Fruit fly (Drosophila melanogaster) whole organism, adult: ENCODE results near the gene sds22.

ENCODE experiments used
- CG11617 ChIP-seq: fragments of 200-800 bp; sonication (Bioruptor generic); optimal IDR thresholded peaks from 2 replicates; lab custom pipeline; 2017; ENCODE audit warnings: mild to moderate bottlenecking, missing biosample characterization, missing genetic modification reagents, missing genetic modification characterization
- CG12768 ChIP-seq: fragments of 200-800 bp; sonication (Bioruptor generic); optimal IDR thresholded peaks from 2 replicates; lab custom pipeline; 2017; ENCODE audit warnings: missing biosample characterization, missing genetic modification characterization, mild to moderate bottlenecking, moderate library complexity, missing genetic modification reagents
- CG14711 ChIP-seq: fragments of 200-800 bp; sonication (Bioruptor generic); optimal IDR thresholded peaks from 2 replicates; lab custom pipeline; 2018; ENCODE audit warnings: missing biosample characterization, mild to moderate bottlenecking, missing genetic modification characterization, moderate library complexity
- CG1620 ChIP-seq: fragments of 200-800 bp; sonication (Bioruptor generic); optimal IDR thresholded peaks from 2 replicates; lab custom pipeline; 2016; ENCODE audit warnings: missing biosample characterization, missing genetic modification characterization
- CG33017 ChIP-seq: fragments of 200-800 bp; sonication (Bioruptor generic); optimal IDR thresholded peaks from 2 replicates; lab custom pipeline; 2018; ENCODE audit warnings: missing biosample characterization, mild to moderate bottlenecking, missing genetic modification characterization, moderate library complexity
- CG5204 ChIP-seq: fragments of 200-800 bp; sonication (Bioruptor generic); optimal IDR thresholded peaks from 2 replicates; lab custom pipeline; 2016; ENCODE audit warnings: missing biosample characterization, missing genetic modification characterization
- CG7045 ChIP-seq: fragments of 200-800 bp; sonication (Bioruptor generic); optimal IDR thresholded peaks from 2 replicates; lab custom pipeline; 2017; ENCODE audit warnings: missing biosample characterization, mild to moderate bottlenecking, missing genetic modification characterization
- CG7101 ChIP-seq: fragments of 200-800 bp; sonication (Bioruptor generic); optimal IDR thresholded peaks from 2 replicates; lab custom pipeline; 2018; ENCODE audit warnings: missing biosample characterization, mild to moderate bottlenecking, missing genetic modification characterization, moderate library complexity
- Clk ChIP-seq: fragments of 200-800 bp; sonication (Bioruptor generic); optimal IDR thresholded peaks from 2 replicates; lab custom pipeline; 2017; ENCODE audit warnings: missing biosample characterization, missing genetic modification characterization
- Crg-1 ChIP-seq: fragments of 200-800 bp; sonication (Bioruptor generic); optimal IDR thresholded peaks from 2 replicates; lab custom pipeline; 2016; ENCODE audit warnings: missing biosample characterization, missing genetic modification characterization
- Hr96 ChIP-seq: fragments of 200-800 bp; sonication (Bioruptor generic); optimal IDR thresholded peaks from 2 replicates; lab custom pipeline; 2016; ENCODE audit warnings: missing biosample characterization, missing genetic modification characterization
- Mnt ChIP-seq: fragments of 200-800 bp; sonication (Bioruptor generic); optimal IDR thresholded peaks from 2 replicates; lab custom pipeline; 2016; ENCODE audit warnings: missing biosample characterization, mild to moderate bottlenecking, missing genetic modification characterization
- bab1 ChIP-seq: fragments of 200-800 bp; sonication (Bioruptor generic); optimal IDR thresholded peaks from 3 replicates; lab custom pipeline; 2019; ENCODE audit warnings: missing biosample characterization, mild to moderate bottlenecking, missing genetic modification characterization, moderate library complexity
- cic ChIP-seq: fragments of 200-800 bp; sonication (Bioruptor generic); optimal IDR thresholded peaks from 2 replicates; lab custom pipeline; 2017; ENCODE audit warnings: missing biosample characterization, mild to moderate bottlenecking, missing genetic modification characterization, moderate library complexity
- cnc ChIP-seq, 2 experiments: fragments of >200 bp; optimal IDR thresholded peaks; 2 replicates each; lab custom pipeline; 2017
- kay ChIP-seq: fragments of 200-800 bp; sonication (Bioruptor generic); peaks from one replicate; lab custom pipeline; 2016; ENCODE audit warnings: missing biosample characterization, missing genetic modification characterization, borderline replicate concordance
- ovo ChIP-seq: fragments of 200-800 bp; sonication (Bioruptor generic); optimal IDR thresholded peaks from 2 replicates; lab custom pipeline; 2016; ENCODE audit warnings: missing biosample characterization, missing genetic modification characterization
- pad ChIP-seq: fragments of 200-800 bp; sonication (Bioruptor generic); optimal IDR thresholded peaks from 3 replicates; lab custom pipeline; 2017; ENCODE audit warnings: missing biosample characterization, missing genetic modification characterization, mild to moderate bottlenecking, moderate library complexity, missing genetic modification reagents
- tj ChIP-seq: fragments of 200-800 bp; sonication (Bioruptor generic); optimal IDR thresholded peaks from 3 replicates; lab custom pipeline; 2017; ENCODE audit warnings: missing biosample characterization, mild to moderate bottlenecking, missing genetic modification characterization, moderate library complexity
- toe ChIP-seq: fragments of 200-800 bp; sonication (Bioruptor generic); optimal IDR thresholded peaks from 2 replicates; lab custom pipeline; 2016; ENCODE audit warnings: missing biosample characterization, missing genetic modification characterization

Gene sds22

DNA sequence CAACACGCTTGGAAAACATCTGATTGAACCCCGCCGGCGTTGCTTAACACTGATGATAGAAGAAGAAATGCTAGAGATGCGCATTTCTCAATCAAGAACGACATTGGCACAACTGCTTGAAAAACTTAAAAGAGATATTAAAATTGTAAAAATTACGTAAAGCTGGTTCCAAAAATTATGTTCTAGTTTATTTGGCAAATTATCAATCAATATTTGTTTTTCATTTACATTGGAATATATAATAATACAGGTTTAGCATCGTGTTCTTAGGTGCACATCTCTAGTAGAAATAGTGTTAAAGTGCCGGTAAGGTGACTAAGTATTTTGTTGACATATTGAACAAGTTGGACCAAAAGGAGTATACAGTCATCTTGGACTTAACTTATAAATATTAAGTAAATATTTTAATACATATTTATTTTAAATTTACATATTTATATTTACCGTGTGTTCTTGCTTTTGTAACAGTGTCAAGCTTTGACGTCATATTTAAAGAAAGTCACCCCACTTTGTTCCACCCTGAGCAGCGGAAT is at the start of gene sds22, which contains the start of gene Brf:
sds22 (plus strand) TSS at position 282 of the 533 bp plus-strand sequence.
Brf (minus strand) TSS at position 25 of the 533 bp plus-strand sequence.
- peak; percentile 91 for TF ChIP-seq Mnt (GFP tag; lab: Kevin White, UChicago)
- peak; percentile 95 for TF ChIP-seq ovo
- peak; percentile 97 for TF ChIP-seq CG7101 (tag; lab: Kevin White, UChicago)
- peak; percentile 86 for TF ChIP-seq Clk (GFP tag; lab: Kevin White, UChicago)
- peak; percentile 98 for TF ChIP-seq toe (GFP tag; lab: Kevin White, UChicago)
- TF ChIP-seq CG14711 (tag; lab: Kevin White, UChicago) = peak; percentile 91
- TF ChIP-seq kay (GFP tag; lab: Kevin White, UChicago) = peak; percentile 99
- peak; percentile 93 for TF ChIP-seq Hr96
- peak; percentile 92 for TF ChIP-seq CG33017 (tag; lab: Kevin White, UChicago)
- no peak for TF ChIP-seq cnc (optimal IDR thresholded peaks at IDR 0.05; lab: Kevin White, UChicago)
- TF ChIP-seq bab1 = peak; percentile 95
- peak; percentile 96 for TF ChIP-seq CG11617
- TF ChIP-seq CG7045 (GFP tag; lab: Kevin White, UChicago) = peak; percentile 95
- TF ChIP-seq CG1620 (GFP tag; lab: Kevin White, UChicago) = peak; percentile 98
- peak; percentile 97 for TF ChIP-seq CG5204 (GFP tag; lab: Kevin White, UChicago)
- TF ChIP-seq pad (GFP tag; lab: Kevin White, UChicago) = peak; percentile 88
- peak; percentile 96 for TF ChIP-seq CG12768 (GFP tag; lab: Kevin White, UChicago)
- peak; percentile 26 for TF ChIP-seq cic (GFP tag; lab: Kevin White, UChicago)
- TF ChIP-seq Crg-1 (GFP tag; lab: Kevin White, UChicago) = peak; percentile 96
- peak; percentile 85 for TF ChIP-seq tj (GFP tag; lab: Kevin White, UChicago)

DNA sequence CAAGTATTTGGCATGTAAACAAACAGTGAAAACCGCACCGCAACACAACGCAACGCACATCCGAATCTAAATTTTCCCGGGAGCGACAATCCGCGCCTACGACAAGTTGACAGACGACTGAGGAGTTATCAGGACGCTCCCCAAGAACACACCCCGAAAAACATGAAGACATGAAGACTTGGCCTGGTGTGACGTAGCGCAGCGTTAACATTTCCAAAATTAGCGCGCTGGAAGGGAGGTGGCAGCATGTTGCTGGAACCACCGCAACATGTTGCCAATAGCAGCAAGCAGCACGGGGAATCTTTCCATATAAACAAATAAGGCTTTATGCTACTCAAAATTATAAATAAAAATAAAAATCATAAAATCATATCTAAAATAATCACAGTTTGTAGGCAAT is 45.2 kb upstream of the sds22 start:
- no peak for TF ChIP-seq CG7045 (GFP tag; lab: Kevin White, UChicago)
- no peak for TF ChIP-seq ovo
- no peak for TF ChIP-seq CG14711 (tag; lab: Kevin White, UChicago)
- TF ChIP-seq cic (GFP tag; lab: Kevin White, UChicago) = no peak
- no peak for TF ChIP-seq Hr96
- no peak for TF ChIP-seq tj (GFP tag; lab: Kevin White, UChicago)
- TF ChIP-seq CG11617 = no peak
- no peak for TF ChIP-seq Mnt (GFP tag; lab: Kevin White, UChicago)
- TF ChIP-seq CG1620 (GFP tag; lab: Kevin White, UChicago) = no peak
- no peak for TF ChIP-seq pad (GFP tag; lab: Kevin White, UChicago)
- no peak for TF ChIP-seq CG12768 (GFP tag; lab: Kevin White, UChicago)
- TF ChIP-seq cnc (optimal IDR thresholded peaks at IDR 0.05; lab: Kevin White, UChicago) = no peak

DNA sequence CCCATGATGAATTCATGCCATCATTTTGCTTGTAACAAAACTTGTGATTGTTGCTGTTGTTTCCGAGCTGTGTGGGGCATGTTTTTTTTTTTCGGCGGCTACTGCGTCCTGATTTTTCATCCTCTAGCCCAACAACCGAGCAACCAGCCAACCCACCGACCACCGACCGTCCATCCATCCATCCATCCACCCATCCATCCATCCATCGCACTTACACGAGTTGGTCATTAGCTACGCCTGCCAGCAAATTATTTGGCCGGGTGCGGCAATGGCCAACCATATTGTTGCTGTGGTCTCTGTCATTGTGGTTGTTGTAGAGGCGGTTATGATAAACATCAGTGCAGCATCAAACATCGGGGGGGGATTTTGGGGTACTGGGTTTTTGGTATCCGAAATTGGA is 32.0 kb upstream of the sds22 start:
- TF ChIP-seq cic (GFP tag; lab: Kevin White, UChicago) (no peak), pad (GFP tag; lab: Kevin White, UChicago) (no peak), Crg-1 (GFP tag; lab: Kevin White, UChicago) (no peak), CG1620 (GFP tag; lab: Kevin White, UChicago) (no peak), Clk (GFP tag; lab: Kevin White, UChicago) (no peak), CG14711 (tag; lab: Kevin White, UChicago) (no peak), CG12768 (GFP tag; lab: Kevin White, UChicago) (no peak), bab1 (no peak), tj (GFP tag; lab: Kevin White, UChicago) (no peak), CG7101 (tag; lab: Kevin White, UChicago) (no peak), CG33017 (tag; lab: Kevin White, UChicago) (no peak), CG7045 (GFP tag; lab: Kevin White, UChicago) (no peak), cnc (optimal IDR thresholded peaks at IDR 0.05; lab: Kevin White, UChicago) (no peak), CG11617 (no peak), Mnt (GFP tag; lab: Kevin White, UChicago) (no peak), CG5204 (GFP tag; lab: Kevin White, UChicago) (no peak), Hr96 (no peak)

DNA sequence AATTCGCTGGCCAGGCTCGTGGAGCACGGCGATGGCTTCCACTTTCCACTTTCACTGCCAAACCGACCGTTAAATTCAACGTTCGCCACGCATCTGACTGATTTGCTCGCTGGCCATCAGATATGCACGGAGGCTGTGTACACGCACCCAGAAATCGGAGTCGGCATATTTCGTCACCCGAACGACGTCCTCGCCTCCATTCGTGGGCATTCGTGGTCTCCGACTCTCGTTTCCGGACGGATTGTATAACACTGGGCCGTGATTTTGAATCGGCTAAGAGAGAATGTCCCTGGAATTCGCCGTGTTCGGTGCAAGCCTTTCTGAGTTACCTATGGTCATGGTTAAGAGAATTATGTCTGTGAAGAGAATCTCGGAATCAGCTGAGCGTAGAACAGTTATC is 25.4 kb upstream of the sds22 start, which contains the start of gene beat-IIa:
beat-IIa (minus strand) TSS at position 97 of the 400 bp plus-strand sequence.
- no peak for TF ChIP-seq Clk (GFP tag; lab: Kevin White, UChicago)
- no peak for TF ChIP-seq CG5204 (GFP tag; lab: Kevin White, UChicago)
- no peak for TF ChIP-seq CG7101 (tag; lab: Kevin White, UChicago)
- TF ChIP-seq pad (GFP tag; lab: Kevin White, UChicago) = no peak
- TF ChIP-seq Mnt (GFP tag; lab: Kevin White, UChicago) = no peak
- no peak for TF ChIP-seq cnc (optimal IDR thresholded peaks at IDR 0.05; lab: Kevin White, UChicago)
- TF ChIP-seq Crg-1 (GFP tag; lab: Kevin White, UChicago) = no peak
- TF ChIP-seq CG1620 (GFP tag; lab: Kevin White, UChicago) = no peak
- no peak for TF ChIP-seq bab1

DNA sequence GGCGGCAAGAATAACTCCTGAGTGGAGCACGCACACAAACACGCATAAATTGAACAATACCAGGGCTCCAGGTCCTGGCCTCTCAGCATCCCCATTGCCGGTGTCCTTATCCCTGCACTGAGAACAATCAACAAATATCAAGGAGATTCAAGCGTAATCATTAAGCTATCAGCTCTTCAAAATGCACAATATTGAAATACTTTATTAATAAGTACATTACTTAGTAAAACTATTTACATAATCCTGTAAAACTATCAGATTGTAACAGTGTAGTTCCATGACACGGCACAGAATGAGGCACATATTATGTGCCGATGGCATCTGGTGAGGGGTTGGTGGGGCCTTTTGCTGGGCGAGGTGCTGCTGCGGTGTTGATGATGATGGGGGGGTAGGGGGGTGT is 20.3 kb upstream of the sds22 start:
- TF ChIP-seq CG11617 (no peak), ovo (no peak), kay (GFP tag; lab: Kevin White, UChicago) (no peak), tj (GFP tag; lab: Kevin White, UChicago) (no peak), CG1620 (GFP tag; lab: Kevin White, UChicago) (no peak), cnc (optimal IDR thresholded peaks at IDR 0.05; lab: Kevin White, UChicago) (no peak), bab1 (no peak), Clk (GFP tag; lab: Kevin White, UChicago) (no peak), CG14711 (tag; lab: Kevin White, UChicago) (no peak), Mnt (GFP tag; lab: Kevin White, UChicago) (no peak), CG12768 (GFP tag; lab: Kevin White, UChicago) (no peak), CG7045 (GFP tag; lab: Kevin White, UChicago) (no peak), CG33017 (tag; lab: Kevin White, UChicago) (no peak)
